Fruit fly (Drosophila melanogaster) whole organism, pupa: ENCODE measurements around the gene Cipc.

Source experiments
- CG13204 ChIP-seq: fragments of 200-800 bp; sonication (Bioruptor generic); optimal IDR thresholded peaks from 2 replicates; lab custom pipeline; 2018; ENCODE audit warnings: missing biosample characterization, mild to moderate bottlenecking, missing genetic modification characterization, moderate library complexity
- CG34367 ChIP-seq: fragments of 200-800 bp; sonication (Bioruptor generic); optimal IDR thresholded peaks from 2 replicates; lab custom pipeline; 2018; ENCODE audit warnings: missing biosample characterization, mild to moderate bottlenecking, missing genetic modification characterization
- CG8159 ChIP-seq: fragments of 200-800 bp; sonication (Bioruptor generic); optimal IDR thresholded peaks from 3 replicates; lab custom pipeline; 2018; ENCODE audit warnings: missing biosample characterization, mild to moderate bottlenecking, missing genetic modification characterization, moderate library complexity
- CG8301 ChIP-seq: fragments of 200-800 bp; sonication (Bioruptor generic); optimal IDR thresholded peaks from 2 replicates; lab custom pipeline; 2018; ENCODE audit warnings: missing biosample characterization, mild to moderate bottlenecking, missing genetic modification characterization
- EcR ChIP-seq: fragments of 200-800 bp; sonication (Bioruptor generic); optimal IDR thresholded peaks from 3 replicates; lab custom pipeline; 2019; ENCODE audit warnings: missing biosample characterization, missing genetic modification characterization, mild to moderate bottlenecking, moderate library complexity, missing genetic modification reagents
- Pif1B ChIP-seq: fragments of 200-800 bp; sonication (Bioruptor generic); optimal IDR thresholded peaks from 3 replicates; lab custom pipeline; 2016; ENCODE audit warnings: missing biosample characterization, missing genetic modification characterization

dm6 chr3R:26068135-26068534, 38.5 kb upstream of the Cipc start:
- TF ChIP-seq CG13204 (GFP tag; lab: Kevin White, UChicago) = no peak
- TF ChIP-seq EcR (GFP tag; lab: Kevin White, UChicago) = no peak
- TF ChIP-seq CG8159 (tag; lab: Kevin White, UChicago) = peak; percentile 60
- TF ChIP-seq Pif1B (GFP tag; lab: Kevin White, UChicago) = peak; percentile 15
- peak; percentile 25 for TF ChIP-seq CG34367 (tag; lab: Kevin White, UChicago)
- peak; percentile 27 for TF ChIP-seq CG8301 (tag; lab: Kevin White, UChicago)
